Worm (Caenorhabditis elegans) whole organism, L2 larva: ENCODE results near the gene F33E11.3.

Experiments used
- aly-2 ChIP-seq: fragments of 150-350 bp; optimal IDR thresholded peaks from 2 replicates; lab custom pipeline; 2014; ENCODE audit warnings: missing biosample characterization, missing genetic modification characterization
- crh-2 ChIP-seq: sonication (generic microtip); optimal IDR thresholded peaks from 2 replicates; lab custom pipeline; 2017; ENCODE audit warnings: missing biosample characterization, missing genetic modification characterization
- elt-1 ChIP-seq: fragments of 150-350 bp; optimal IDR thresholded peaks from 2 replicates; lab custom pipeline; 2014; ENCODE audit warnings: missing biosample characterization, missing genetic modification characterization
- lin-13 ChIP-seq: fragments of 150-350 bp; optimal IDR thresholded peaks from 2 replicates; lab custom pipeline; 2014; ENCODE audit warnings: missing biosample characterization, missing genetic modification reagents, missing genetic modification characterization
- nhr-12 ChIP-seq: fragments of 150-350 bp; optimal IDR thresholded peaks from 2 replicates; lab custom pipeline; 2014; ENCODE audit warnings: missing biosample characterization, missing genetic modification characterization
- ztf-1 ChIP-seq: fragments of 200-800 bp; sonication (Bioruptor generic); conservative IDR thresholded peaks from 2 replicates; pipeline ENCODE4 v1.3.6; 2022; ENCODE audit warnings: missing genetic modification characterization, missing compliant biosample characterization

- TF ChIP-seq elt-1 (tag; lab: Kevin White, UChicago) (no peak), aly-2 (tag; lab: Kevin White, UChicago) (no peak), lin-13 (GFP tag; lab: Kevin White, UChicago) (no peak), crh-2 (tag; lab: Kevin White, UChicago) (no peak), ztf-1 (GFP tag; lab: Robert Waterston, UW) (no peak), nhr-12 (tag; lab: Kevin White, UChicago) (no peak)
Observed at ce11 chrV:297424-297991, 7.0 kb downstream of the F33E11.3 start, which contains the start of gene F33E11.2.
